Worm (Caenorhabditis elegans): Measurements from ENCODE around the gene ZK616.8.

- TF ChIP-seq cog-1 (tag; optimal IDR thresholded peaks at IDR 0.05) (no peak), ztf-23 (GFP tag; IDR thresholded peaks at IDR 0.05) (no peak), med-1 (GFP tag; optimal IDR thresholded peaks at IDR 0.05; ENCODE audit: insufficient read depth) (no peak), klf-2 (GFP tag; conservative IDR thresholded peaks at IDR 0.05) (no peak), ztf-29 (GFP tag; IDR thresholded peaks at IDR 0.05) (no peak), ref-1 (GFP tag; conservative IDR thresholded peaks at IDR 0.05) (no peak), T22C8.4 (GFP tag; IDR thresholded peaks at IDR 0.05) (peak; percentile 68), flt-1 (GFP tag; IDR thresholded peaks at IDR 0.05) (no peak)
These were observed 43.1 kb downstream of the ZK616.8 start for ce11 chrIV:5368860-5369259.

Data from whole organism, midembryonic.